Worm (Caenorhabditis elegans) whole organism, early embryonic: ENCODE data around the gene fbxc-32.

Experiments
- F13C5.2 ChIP-seq: sonication (generic microtip); optimal IDR thresholded peaks from 2 replicates; lab custom pipeline; 2017; ENCODE audit warnings: mild to moderate bottlenecking, missing genetic modification characterization, inconsistent platforms, missing compliant biosample characterization
- aly-1 ChIP-seq: sonication (generic microtip); optimal IDR thresholded peaks from 2 replicates; lab custom pipeline; 2016; ENCODE audit warnings: missing genetic modification characterization, missing compliant biosample characterization
- ama-1 ChIP-seq: fragments of 150-350 bp; optimal IDR thresholded peaks from 2 replicates; lab custom pipeline; 2014
- ceh-13 ChIP-seq: fragments of 200-800 bp; sonication (Bioruptor generic); optimal IDR thresholded peaks from 2 replicates; lab custom pipeline; 2018; ENCODE audit warnings: mild to moderate bottlenecking, missing genetic modification characterization, missing compliant biosample characterization
- hmbx-1 ChIP-seq: sonication (generic microtip); optimal IDR thresholded peaks from 2 replicates; lab custom pipeline; 2016; ENCODE audit warnings: mild to moderate bottlenecking, missing genetic modification characterization, missing compliant biosample characterization
- hmg-4 ChIP-seq: fragments of 200-800 bp; sonication (Bioruptor generic); optimal IDR thresholded peaks from 2 replicates; lab custom pipeline; 2018; ENCODE audit warnings: mild to moderate bottlenecking, missing genetic modification characterization, missing compliant biosample characterization
- pes-1 ChIP-seq: fragments of 200-800 bp; sonication (Bioruptor generic); IDR thresholded peaks from 2 replicates; pipeline ENCODE4 v1.3.6; 2022; ENCODE audit warnings: missing genetic modification reagents, missing genetic modification characterization, missing compliant biosample characterization
- scrt-1 ChIP-seq: fragments of 200-800 bp; sonication (Bioruptor generic); IDR thresholded peaks from 2 replicates; pipeline ENCODE4 v1.3.6; 2022; ENCODE audit warnings: missing genetic modification characterization, missing compliant biosample characterization
- sea-1 ChIP-seq: fragments of 200-800 bp; sonication (Bioruptor generic); conservative IDR thresholded peaks from 2 replicates; pipeline ENCODE4 v1.3.6; 2022; ENCODE audit warnings: missing genetic modification characterization, missing compliant biosample characterization
- tbx-11 ChIP-seq: fragments of 200-800 bp; sonication (Bioruptor generic); IDR thresholded peaks from 2 replicates; pipeline ENCODE4 v1.3.6; 2022; ENCODE audit warnings: missing genetic modification characterization, missing compliant biosample characterization
- tbx-37 ChIP-seq: fragments of 200-800 bp; sonication (Bioruptor generic); conservative IDR thresholded peaks from 2 replicates; pipeline ENCODE4 v1.3.6; 2022; ENCODE audit warnings: missing genetic modification reagents, missing genetic modification characterization, missing compliant biosample characterization
- tra-4 ChIP-seq: sonication (generic microtip); optimal IDR thresholded peaks from 2 replicates; lab custom pipeline; 2017; ENCODE audit warnings: missing genetic modification characterization, missing compliant biosample characterization

- no peak for TF ChIP-seq F13C5.2
- no peak for TF ChIP-seq aly-1 (tag; lab: Kevin White, UChicago)
- no peak for TF ChIP-seq scrt-1 (GFP tag; lab: Robert Waterston, UW)
- no peak for TF ChIP-seq tbx-11 (GFP tag; lab: Robert Waterston, UW)
- TF ChIP-seq sea-1 = no peak
- TF ChIP-seq pes-1 (GFP tag; lab: Robert Waterston, UW) = no peak
- TF ChIP-seq ama-1 (lab: Kevin White, UChicago) = no peak
- TF ChIP-seq tra-4 (tag; lab: Kevin White, UChicago) = no peak
- TF ChIP-seq hmbx-1 (tag; lab: Kevin White, UChicago) = no peak
- TF ChIP-seq ceh-13 (GFP tag; lab: Kevin White, UChicago) = no peak
- TF ChIP-seq tbx-37 = no peak
- TF ChIP-seq hmg-4 (GFP tag; lab: Kevin White, UChicago) = no peak
Measured at ce11 chrII:973999-974398, 26.0 kb upstream of the fbxc-32 start, which contains the start of gene fbxc-14.
